Fruit fly (Drosophila melanogaster): ENCODE results near the gene CG4229.
A peak's percentile ranks its signal among the peaks of the same experiment; 100 is the strongest.

CG4229 gene

dm6 chr3L:16569456-16569855, 12.8 kb downstream of the CG4229 start (continued):
- TF ChIP-seq Chrac-16 (GFP tag; optimal IDR thresholded peaks at IDR 0.05) (no peak), gcm (GFP tag; optimal IDR thresholded peaks at IDR 0.05) (no peak), Xrp1 (GFP tag; IDR thresholded peaks at IDR 0.05) (no peak), Lpt (GFP tag; optimal IDR thresholded peaks at IDR 0.05) (no peak), Opbp (GFP tag; IDR thresholded peaks at IDR 0.05; ENCODE audit: partially characterized antibody) (0 out of 3 replicates have a peak, but pooled peaks have one; percentile 10), CG8359 (GFP tag; optimal IDR thresholded peaks at IDR 0.05; ENCODE audit: borderline replicate concordance) (peak; percentile 14), fru (optimal IDR thresholded peaks at IDR 0.05) (no peak), CG17328 (GFP tag; IDR thresholded peaks at IDR 0.05) (no peak), zf30C (GFP tag; optimal IDR thresholded peaks at IDR 0.05) (no peak), dmrt99B (tag; optimal IDR thresholded peaks at IDR 0.05) (no peak), jigr1 (GFP tag; IDR thresholded peaks at IDR 0.05) (no peak), kni (GFP tag; optimal IDR thresholded peaks at IDR 0.05) (peak; percentile 48), run (tag; optimal IDR thresholded peaks at IDR 0.05) (no peak), CG7839 (tag; optimal IDR thresholded peaks at IDR 0.05) (no peak), Six4 (GFP tag; optimal IDR thresholded peaks at IDR 0.05) (no peak), abd-A (tag; optimal IDR thresholded peaks at IDR 0.05) (peak; percentile 28), Med (GFP tag) (peak; percentile 4), ci (GFP tag; IDR thresholded peaks at IDR 0.05) (no peak), ranshi (GFP tag; IDR thresholded peaks at IDR 0.05) (no peak), CG6683 (GFP tag; optimal IDR thresholded peaks at IDR 0.05) (no peak), sc (optimal IDR thresholded peaks at IDR 0.05) (no peak), sc (GFP tag; optimal IDR thresholded peaks at IDR 0.05) (no peak), pzg (GFP tag; optimal IDR thresholded peaks at IDR 0.05) (no peak), sd (tag; optimal IDR thresholded peaks at IDR 0.05) (peak; percentile 95), CG12769 (tag; optimal IDR thresholded peaks at IDR 0.05) (peak; percentile 96), CG6765 (GFP tag; optimal IDR thresholded peaks at IDR 0.05) (no peak), CG7745 (tag; optimal IDR thresholded peaks at IDR 0.05) (peak; percentile 66), CG4820 (GFP tag; optimal IDR thresholded peaks at IDR 0.05) (no peak), CG7357 (GFP tag; IDR thresholded peaks at IDR 0.05) (no peak), cas (GFP tag; IDR thresholded peaks at IDR 0.05) (no peak), sima (GFP tag; optimal IDR thresholded peaks at IDR 0.05) (no peak), Ravus (GFP tag; IDR thresholded peaks at IDR 0.05) (no peak)

dm6 chr3L:16571014-16571738, 14.6 kb downstream of the CG4229 start:
- TF ChIP-seq klu (GFP tag; IDR thresholded peaks at IDR 0.05), result 0 out of 2 replicates have a peak, but pooled peaks have one; percentile 19
- TF ChIP-seq en (GFP tag; optimal IDR thresholded peaks at IDR 0.05), result peak; percentile 5
- TF ChIP-seq CG17829 (tag; optimal IDR thresholded peaks at IDR 0.05), result peak; percentile 27
- TF ChIP-seq jigr1 (GFP tag; IDR thresholded peaks at IDR 0.05), result no peak
- TF ChIP-seq H2.0 (GFP tag; IDR thresholded peaks at IDR 0.05), result peak; percentile 32
- TF ChIP-seq CG7839 (tag; optimal IDR thresholded peaks at IDR 0.05), result peak; percentile 67
- peak; percentile 59 for TF ChIP-seq CG18262 (tag; optimal IDR thresholded peaks at IDR 0.05)
- TF ChIP-seq insv (GFP tag; optimal IDR thresholded peaks at IDR 0.05), result no peak
- no peak for TF ChIP-seq Hmx (GFP tag; optimal IDR thresholded peaks at IDR 0.05)
- peak; percentile 71 for TF ChIP-seq Atf6 (GFP tag; IDR thresholded peaks at IDR 0.05)
- no peak for TF ChIP-seq Doc3 (GFP tag; IDR thresholded peaks at IDR 0.05; ENCODE audit: partially characterized antibody)
- no peak for TF ChIP-seq CG14965 (GFP tag; optimal IDR thresholded peaks at IDR 0.05; ENCODE audit: borderline replicate concordance)
- TF ChIP-seq CG7357 (GFP tag; IDR thresholded peaks at IDR 0.05), result peak; percentile 52; the same call in 2 of the 3 replicates
- peak; percentile 17 for TF ChIP-seq CG12219 (GFP tag; optimal IDR thresholded peaks at IDR 0.05)
- TF ChIP-seq sd (tag; optimal IDR thresholded peaks at IDR 0.05), result peak; percentile 20
- peak; percentile 13 for TF ChIP-seq pnt (GFP tag; optimal IDR thresholded peaks at IDR 0.05)
- TF ChIP-seq Fer1 (GFP tag; optimal IDR thresholded peaks at IDR 0.05), result peak; percentile 53
- no peak for TF ChIP-seq NC2α (GFP tag; optimal IDR thresholded peaks at IDR 0.05)
- TF ChIP-seq Atf-2 (GFP tag; optimal IDR thresholded peaks at IDR 0.05), result peak; percentile 33
- TF ChIP-seq cato (GFP tag; optimal IDR thresholded peaks at IDR 0.05; ENCODE audit: borderline replicate concordance), result no peak
- no peak for TF ChIP-seq kah (GFP tag; optimal IDR thresholded peaks at IDR 0.05)
- no peak for TF ChIP-seq gsb-n (tag; optimal IDR thresholded peaks at IDR 0.05)
- TF ChIP-seq jumu (GFP tag; optimal IDR thresholded peaks at IDR 0.05), result no peak
